Fruit fly (Drosophila melanogaster): ENCODE data around the gene CG14573.

DNA sequence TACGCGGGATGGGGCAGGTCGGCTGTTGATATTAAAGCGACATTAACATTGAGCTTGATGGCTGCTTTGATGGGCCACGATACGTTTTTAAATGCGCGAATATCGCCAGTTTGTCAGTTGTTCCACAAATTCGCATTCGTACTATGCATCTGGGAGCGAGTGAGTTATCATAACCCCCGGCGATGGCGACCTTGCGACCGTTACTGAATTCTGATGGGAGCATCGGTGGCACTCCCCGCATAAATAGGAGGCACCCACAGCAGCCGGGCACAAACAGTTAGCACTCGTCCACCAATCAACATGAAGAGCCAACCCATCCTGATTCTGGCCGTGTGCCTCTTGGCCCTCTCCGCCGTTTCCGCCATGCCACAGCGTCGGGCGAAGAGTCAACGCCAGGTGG, 23.0 kb downstream of the CG14573 start, which contains the start of gene CG14564:
- TF ChIP-seq Bgb (GFP tag; IDR thresholded peaks at IDR 0.05; ENCODE audit: partially characterized antibody) (no peak), CG13424 (tag; optimal IDR thresholded peaks at IDR 0.05) (no peak), Sox102F (GFP tag; optimal IDR thresholded peaks at IDR 0.05) (no peak), lola (GFP tag; optimal IDR thresholded peaks at IDR 0.05) (no peak), maf-S (GFP tag; optimal IDR thresholded peaks at IDR 0.05) (no peak), CG17912 (GFP tag; optimal IDR thresholded peaks at IDR 0.05) (no peak), CG9797 (GFP tag; optimal IDR thresholded peaks at IDR 0.05) (no peak), Hsf (GFP tag; optimal IDR thresholded peaks at IDR 0.05) (no peak), CG15011 (GFP tag; optimal IDR thresholded peaks at IDR 0.05) (no peak), CG11695 (GFP tag; IDR thresholded peaks at IDR 0.05) (no peak), slou (GFP tag; optimal IDR thresholded peaks at IDR 0.05) (no peak), CG31224 (GFP tag; IDR thresholded peaks at IDR 0.05) (no peak), CG18599 (GFP tag; optimal IDR thresholded peaks at IDR 0.05) (no peak), gcm (GFP tag; optimal IDR thresholded peaks at IDR 0.05) (no peak)
